Worm (Caenorhabditis elegans) whole organism, early embryonic: Measurements from ENCODE around the gene smu-2.

Experiments
- B0310.2 ChIP-seq: sonication (generic microtip); optimal IDR thresholded peaks from 2 replicates; lab custom pipeline; 2016; ENCODE audit warnings: mild to moderate bottlenecking, missing genetic modification characterization, missing compliant biosample characterization
- F13C5.2 ChIP-seq: sonication (generic microtip); optimal IDR thresholded peaks from 2 replicates; lab custom pipeline; 2017; ENCODE audit warnings: mild to moderate bottlenecking, missing genetic modification characterization, inconsistent platforms, missing compliant biosample characterization
- aly-1 ChIP-seq: sonication (generic microtip); optimal IDR thresholded peaks from 2 replicates; lab custom pipeline; 2016; ENCODE audit warnings: missing genetic modification characterization, missing compliant biosample characterization
- ama-1 ChIP-seq: fragments of 150-350 bp; optimal IDR thresholded peaks from 2 replicates; lab custom pipeline; 2014
- ceh-13 ChIP-seq: fragments of 200-800 bp; sonication (Bioruptor generic); optimal IDR thresholded peaks from 2 replicates; lab custom pipeline; 2018; ENCODE audit warnings: mild to moderate bottlenecking, missing genetic modification characterization, missing compliant biosample characterization
- ceh-36 ChIP-seq: sonication (generic microtip); optimal IDR thresholded peaks from 2 replicates; lab custom pipeline; 2016; ENCODE audit warnings: missing genetic modification characterization, inconsistent platforms, missing compliant biosample characterization
- ets-7 ChIP-seq: sonication (generic microtip); optimal IDR thresholded peaks from 2 replicates; lab custom pipeline; 2016; ENCODE audit warnings: missing genotype, missing genetic modification characterization, missing compliant biosample characterization
- flt-1 ChIP-seq: fragments of 200-800 bp; sonication (Bioruptor generic); IDR thresholded peaks from 2 replicates; pipeline ENCODE4 v1.3.6; 2022; ENCODE audit warnings: missing genetic modification characterization, missing compliant biosample characterization
- hmbx-1 ChIP-seq: sonication (generic microtip); optimal IDR thresholded peaks from 2 replicates; lab custom pipeline; 2016; ENCODE audit warnings: mild to moderate bottlenecking, missing genetic modification characterization, missing compliant biosample characterization
- hmg-4 ChIP-seq: fragments of 200-800 bp; sonication (Bioruptor generic); optimal IDR thresholded peaks from 2 replicates; lab custom pipeline; 2018; ENCODE audit warnings: mild to moderate bottlenecking, missing genetic modification characterization, missing compliant biosample characterization
- hnd-1 ChIP-seq: sonication (generic microtip); optimal IDR thresholded peaks from 2 replicates; lab custom pipeline; 2016; ENCODE audit warnings: missing genetic modification characterization, missing compliant biosample characterization
- pes-1 ChIP-seq: fragments of 200-800 bp; sonication (Bioruptor generic); IDR thresholded peaks from 2 replicates; pipeline ENCODE4 v1.3.6; 2022; ENCODE audit warnings: missing genetic modification reagents, missing genetic modification characterization, missing compliant biosample characterization
- scrt-1 ChIP-seq: fragments of 200-800 bp; sonication (Bioruptor generic); IDR thresholded peaks from 2 replicates; pipeline ENCODE4 v1.3.6; 2022; ENCODE audit warnings: missing genetic modification characterization, missing compliant biosample characterization
- sea-1 ChIP-seq: fragments of 200-800 bp; sonication (Bioruptor generic); conservative IDR thresholded peaks from 2 replicates; pipeline ENCODE4 v1.3.6; 2022; ENCODE audit warnings: missing genetic modification characterization, missing compliant biosample characterization
- tbx-11 ChIP-seq: fragments of 200-800 bp; sonication (Bioruptor generic); IDR thresholded peaks from 2 replicates; pipeline ENCODE4 v1.3.6; 2022; ENCODE audit warnings: missing genetic modification characterization, missing compliant biosample characterization
- tbx-37 ChIP-seq: fragments of 200-800 bp; sonication (Bioruptor generic); conservative IDR thresholded peaks from 2 replicates; pipeline ENCODE4 v1.3.6; 2022; ENCODE audit warnings: missing genetic modification reagents, missing genetic modification characterization, missing compliant biosample characterization
- tra-4 ChIP-seq: sonication (generic microtip); optimal IDR thresholded peaks from 2 replicates; lab custom pipeline; 2017; ENCODE audit warnings: missing genetic modification characterization, missing compliant biosample characterization

The smu-2 gene

DNA sequence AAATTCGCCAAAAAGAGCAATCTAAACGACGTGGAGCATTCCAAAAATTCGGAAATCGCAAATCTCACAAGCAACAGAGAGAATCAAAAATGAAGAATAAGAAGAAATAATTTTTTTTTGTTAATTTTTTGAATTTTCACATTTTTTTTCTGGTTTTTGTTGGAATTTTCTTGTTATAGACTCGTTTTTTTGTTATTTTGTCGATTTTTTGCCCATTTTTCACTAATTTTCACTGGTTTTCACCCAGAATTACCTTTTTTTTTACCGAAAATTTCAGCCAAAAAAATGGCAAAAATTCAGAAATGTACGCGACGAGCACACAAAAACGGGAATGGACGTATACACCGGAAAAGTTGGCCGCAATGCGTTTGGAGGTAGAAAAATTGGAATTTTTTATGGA is 22.5 kb downstream of the smu-2 start, which contains the start of gene cyh-1:
Gene cyh-1, plus strand, starts transcription at position 301 of the 400 bp plus-strand sequence.
- no peak for TF ChIP-seq tbx-11 (GFP tag; lab: Robert Waterston, UW)
- TF ChIP-seq hmg-4 = no peak
- no peak for TF ChIP-seq aly-1 (tag; lab: Kevin White, UChicago)
- no peak for TF ChIP-seq ets-7
- no peak for TF ChIP-seq scrt-1 (GFP tag; lab: Robert Waterston, UW)
- TF ChIP-seq tra-4 = no peak
- TF ChIP-seq flt-1 = no peak
- TF ChIP-seq pes-1 (GFP tag; lab: Robert Waterston, UW) = no peak
- no peak for TF ChIP-seq ceh-36
- no peak for TF ChIP-seq sea-1 (GFP tag; lab: Robert Waterston, UW)
- TF ChIP-seq F13C5.2 (tag; lab: Kevin White, UChicago) = no peak
- no peak for TF ChIP-seq ceh-13 (GFP tag; lab: Kevin White, UChicago)
- TF ChIP-seq B0310.2 (tag; lab: Kevin White, UChicago) = no peak
- no peak for TF ChIP-seq ama-1 (lab: Kevin White, UChicago)
- TF ChIP-seq tbx-37 (GFP tag; lab: Robert Waterston, UW) = no peak
- no peak for TF ChIP-seq hnd-1 (tag; lab: Kevin White, UChicago)
- TF ChIP-seq hmbx-1 (tag; lab: Kevin White, UChicago) = no peak

DNA sequence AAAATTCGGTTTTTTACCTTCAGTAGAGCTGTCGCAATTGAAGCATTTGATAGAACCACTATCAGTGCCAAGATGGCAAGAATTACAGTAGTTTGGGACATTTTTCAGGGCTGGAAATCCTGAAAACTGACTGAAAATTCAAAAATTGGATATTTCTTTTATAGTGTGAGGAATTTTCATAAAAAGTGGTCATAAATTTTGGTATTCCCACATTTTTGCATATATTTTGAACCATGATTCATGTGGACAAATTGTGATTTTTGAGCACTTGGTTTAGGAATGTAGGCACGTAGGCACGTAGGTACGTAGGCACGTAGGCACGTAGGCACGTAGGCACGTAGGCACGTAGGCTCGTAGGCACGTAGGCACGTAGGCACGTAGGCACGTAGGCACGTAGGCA is 30.0 kb downstream of the smu-2 start, which contains the start of gene Y49F6B.19:
Gene Y49F6B.19, minus strand, starts transcription at position 101 of the 400 bp plus-strand sequence.
- TF ChIP-seq sea-1 (GFP tag; lab: Robert Waterston, UW) (no peak), ama-1 (lab: Kevin White, UChicago) (no peak), hmbx-1 (tag; lab: Kevin White, UChicago) (no peak), aly-1 (tag; lab: Kevin White, UChicago) (no peak), tbx-11 (GFP tag; lab: Robert Waterston, UW) (no peak), B0310.2 (tag; lab: Kevin White, UChicago) (no peak), pes-1 (GFP tag; lab: Robert Waterston, UW) (no peak), flt-1 (no peak), hmg-4 (no peak), F13C5.2 (tag; lab: Kevin White, UChicago) (no peak), tra-4 (no peak), ets-7 (no peak), ceh-13 (GFP tag; lab: Kevin White, UChicago) (no peak), tbx-37 (GFP tag; lab: Robert Waterston, UW) (no peak), scrt-1 (GFP tag; lab: Robert Waterston, UW) (no peak), ceh-36 (no peak), hnd-1 (tag; lab: Kevin White, UChicago) (no peak)

DNA sequence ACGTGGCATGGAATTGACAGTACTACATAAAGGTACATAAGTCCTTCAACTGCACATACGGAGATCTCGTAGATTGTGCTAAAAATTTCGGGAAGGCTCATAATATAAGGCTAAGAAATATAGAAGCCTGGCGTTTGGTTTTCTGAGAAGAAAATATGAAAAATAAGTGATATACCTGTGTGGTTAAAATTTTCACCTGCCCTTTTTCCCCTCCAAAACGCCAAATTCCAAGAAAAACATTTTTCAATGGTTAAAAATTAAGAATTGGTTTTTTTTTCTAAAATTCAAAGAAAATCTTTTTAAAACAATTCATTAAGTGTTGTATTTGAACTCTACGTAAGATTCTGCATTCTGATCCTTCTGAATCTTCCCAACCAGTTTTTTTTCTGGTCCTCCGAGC is 32.4 kb downstream of the smu-2 start, which contains the start of gene srz-5:
Gene srz-5, minus strand, starts transcription at position 101 of the 400 bp plus-strand sequence.
- no peak for TF ChIP-seq tra-4
- TF ChIP-seq scrt-1 (GFP tag; lab: Robert Waterston, UW) = no peak
- TF ChIP-seq ceh-13 (GFP tag; lab: Kevin White, UChicago) = no peak
- TF ChIP-seq tbx-37 (GFP tag; lab: Robert Waterston, UW) = no peak
- TF ChIP-seq B0310.2 (tag; lab: Kevin White, UChicago) = no peak
- no peak for TF ChIP-seq sea-1 (GFP tag; lab: Robert Waterston, UW)
- TF ChIP-seq aly-1 (tag; lab: Kevin White, UChicago) = no peak
- no peak for TF ChIP-seq hmg-4
- no peak for TF ChIP-seq tbx-11 (GFP tag; lab: Robert Waterston, UW)
- no peak for TF ChIP-seq F13C5.2 (tag; lab: Kevin White, UChicago)
- no peak for TF ChIP-seq flt-1
- no peak for TF ChIP-seq hmbx-1 (tag; lab: Kevin White, UChicago)
- no peak for TF ChIP-seq ceh-36
- no peak for TF ChIP-seq pes-1 (GFP tag; lab: Robert Waterston, UW)

DNA sequence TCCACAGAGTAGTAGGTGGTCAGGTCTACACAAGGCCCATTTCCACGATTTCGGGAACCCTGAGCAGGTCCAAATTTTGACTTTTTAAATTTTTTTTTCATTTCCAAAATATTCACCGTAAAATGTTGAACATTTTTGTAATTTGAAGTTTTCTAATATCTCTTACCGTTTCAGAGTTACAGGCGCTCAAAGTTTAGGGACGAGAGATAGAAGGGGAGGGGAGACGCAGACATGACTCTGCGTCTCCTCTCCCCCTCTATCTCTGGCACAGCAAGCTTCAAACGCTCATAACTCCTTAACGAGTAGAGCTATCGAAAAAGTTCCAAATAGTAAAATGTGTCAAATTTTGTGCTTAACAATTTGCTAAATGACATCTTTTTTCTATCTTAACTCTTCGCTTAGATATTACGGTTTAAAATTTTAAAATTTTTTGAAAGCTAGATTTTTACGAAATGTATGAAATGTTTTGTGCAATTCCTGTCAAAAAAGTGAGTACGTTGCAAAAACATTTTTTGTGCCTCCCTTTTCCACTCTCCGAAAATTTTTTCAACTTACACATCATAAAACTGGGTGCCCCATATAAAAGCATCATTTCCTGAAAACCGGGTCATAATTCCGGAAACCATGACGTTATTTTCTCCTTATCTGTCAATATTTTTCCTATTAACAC is 33.3 kb downstream of the smu-2 start, which contains the start of the genes Y49F6B.14 and clec-125:
Gene Y49F6B.14, minus strand, starts transcription at position 101 of the 670 bp plus-strand sequence.
Gene clec-125, plus strand, starts transcription at position 620 of the 670 bp plus-strand sequence.
- TF ChIP-seq sea-1 (GFP tag; lab: Robert Waterston, UW) (no peak), ceh-36 (no peak), aly-1 (tag; lab: Kevin White, UChicago) (no peak)

DNA sequence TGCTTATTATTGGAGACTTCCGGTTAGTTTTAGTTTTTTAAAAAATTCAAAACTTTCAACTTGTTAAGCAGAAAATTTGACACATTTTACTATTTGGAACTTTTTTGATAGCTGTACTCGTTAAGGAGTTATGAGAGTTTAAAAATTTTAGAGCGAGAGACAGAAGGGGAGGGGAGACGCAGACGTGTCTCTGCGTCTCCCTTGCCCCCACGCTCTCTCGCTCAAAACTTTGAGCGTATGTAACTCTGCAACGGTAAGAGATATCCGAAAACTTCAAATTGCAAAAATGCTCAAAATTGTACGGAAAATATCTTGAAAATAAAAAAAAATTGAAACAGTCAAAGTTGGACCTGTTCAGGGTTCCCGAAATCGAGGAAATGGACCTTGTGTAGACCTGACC is 34.0 kb downstream of the smu-2 start:
- TF ChIP-seq tra-4 = no peak

DNA sequence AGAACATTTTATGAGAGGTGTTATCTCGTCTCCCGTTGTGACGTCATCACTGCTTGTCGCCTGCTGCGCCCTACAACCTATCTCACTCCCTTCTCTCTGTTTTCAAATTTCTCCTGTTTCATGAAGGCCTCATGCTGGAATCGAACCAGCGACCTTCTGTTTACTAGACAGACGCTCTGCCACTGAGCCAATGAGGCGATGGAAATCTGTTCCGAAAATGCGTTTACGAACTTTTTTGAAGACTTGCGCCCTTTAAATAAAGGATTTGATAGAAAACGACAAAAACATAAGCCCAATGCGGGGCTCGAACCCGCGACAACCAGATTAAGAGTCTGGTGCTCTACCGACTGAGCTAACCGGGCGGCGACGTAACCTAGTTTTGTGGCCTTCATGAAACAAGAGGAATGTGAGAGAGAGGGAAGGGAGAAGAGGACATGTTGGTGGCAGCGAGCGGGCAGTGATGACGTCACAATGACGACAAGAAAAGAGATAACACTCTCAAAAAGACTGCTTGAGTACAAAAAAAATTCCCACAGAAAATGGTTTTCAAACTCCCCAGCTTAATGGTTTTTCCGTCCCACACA is 36.8 kb downstream of the smu-2 start, which contains the start of gene clec-126:
Gene clec-126, plus strand, starts transcription at position 534 of the 584 bp plus-strand sequence.
- TF ChIP-seq tbx-37 (GFP tag; lab: Robert Waterston, UW) (peak; percentile 85), ama-1 (lab: Kevin White, UChicago) (no peak), ceh-13 (GFP tag; lab: Kevin White, UChicago) (peak; percentile 77), tbx-11 (GFP tag; lab: Robert Waterston, UW) (peak; percentile 78; the same call in 1 of the 2 replicates), pes-1 (GFP tag; lab: Robert Waterston, UW) (peak; percentile 90), tra-4 (peak; percentile 70), aly-1 (tag; lab: Kevin White, UChicago) (peak; percentile 84), hmg-4 (peak; percentile 93), flt-1 (peak; percentile 87), sea-1 (GFP tag; lab: Robert Waterston, UW) (peak; percentile 86), scrt-1 (GFP tag; lab: Robert Waterston, UW) (peak; percentile 89), B0310.2 (tag; lab: Kevin White, UChicago) (peak; percentile 74), hmbx-1 (tag; lab: Kevin White, UChicago) (peak; percentile 52), hnd-1 (tag; lab: Kevin White, UChicago) (peak; percentile 62), ceh-36 (peak; percentile 94), F13C5.2 (tag; lab: Kevin White, UChicago) (peak; percentile 81), ets-7 (peak; percentile 76)
